Worm (Caenorhabditis elegans) whole organism, L3 larva: ENCODE data around the gene glt-5.

Experiments used
- fkh-10 ChIP-seq: sonication (generic microtip); optimal IDR thresholded peaks from 2 replicates; lab custom pipeline; 2017; ENCODE audit warnings: missing biosample characterization, missing genetic modification reagents, missing genetic modification characterization
- nhr-43 ChIP-seq: sonication (generic microtip); optimal IDR thresholded peaks from 2 replicates; lab custom pipeline; 2016; ENCODE audit warnings: mild to moderate bottlenecking, missing genetic modification characterization, missing compliant biosample characterization; ENCODE audit not compliant: poor library complexity, severe bottlenecking
- pqm-1 ChIP-seq: fragments of 150-350 bp; optimal IDR thresholded peaks from 2 replicates; lab custom pipeline; 2017; ENCODE audit warnings: missing biosample characterization, missing genetic modification characterization, inconsistent platforms
- snpc-4 ChIP-seq: fragments of 150-350 bp; optimal IDR thresholded peaks from 2 replicates; lab custom pipeline; 2014; ENCODE audit warnings: missing biosample characterization, missing genetic modification characterization

- TF ChIP-seq snpc-4 (tag; lab: Kevin White, UChicago) = peak; percentile 16
- peak; percentile 81 for TF ChIP-seq pqm-1 (tag; lab: Kevin White, UChicago)
- TF ChIP-seq fkh-10 = no peak
- TF ChIP-seq nhr-43 (tag; lab: Kevin White, UChicago) = no peak
These were observed 30.1 kb upstream of the glt-5 start for ce11 chrII:9738820-9739219.
